Worm (Caenorhabditis elegans) whole organism, early embryonic: ENCODE measurements around the gene eef-1A.2.

ENCODE experiments used
- B0310.2 ChIP-seq: sonication (generic microtip); optimal IDR thresholded peaks from 2 replicates; lab custom pipeline; 2016; ENCODE audit warnings: mild to moderate bottlenecking, missing genetic modification characterization, missing compliant biosample characterization
- aly-1 ChIP-seq: sonication (generic microtip); optimal IDR thresholded peaks from 2 replicates; lab custom pipeline; 2016; ENCODE audit warnings: missing genetic modification characterization, missing compliant biosample characterization
- ama-1 ChIP-seq: fragments of 150-350 bp; optimal IDR thresholded peaks from 2 replicates; lab custom pipeline; 2014
- ceh-13 ChIP-seq: fragments of 200-800 bp; sonication (Bioruptor generic); optimal IDR thresholded peaks from 2 replicates; lab custom pipeline; 2018; ENCODE audit warnings: mild to moderate bottlenecking, missing genetic modification characterization, missing compliant biosample characterization
- ceh-36 ChIP-seq: sonication (generic microtip); optimal IDR thresholded peaks from 2 replicates; lab custom pipeline; 2016; ENCODE audit warnings: missing genetic modification characterization, inconsistent platforms, missing compliant biosample characterization
- ets-7 ChIP-seq: sonication (generic microtip); optimal IDR thresholded peaks from 2 replicates; lab custom pipeline; 2016; ENCODE audit warnings: missing genotype, missing genetic modification characterization, missing compliant biosample characterization
- flt-1 ChIP-seq: fragments of 200-800 bp; sonication (Bioruptor generic); IDR thresholded peaks from 2 replicates; pipeline ENCODE4 v1.3.6; 2022; ENCODE audit warnings: missing genetic modification characterization, missing compliant biosample characterization
- hmbx-1 ChIP-seq: sonication (generic microtip); optimal IDR thresholded peaks from 2 replicates; lab custom pipeline; 2016; ENCODE audit warnings: mild to moderate bottlenecking, missing genetic modification characterization, missing compliant biosample characterization
- hmg-4 ChIP-seq: fragments of 200-800 bp; sonication (Bioruptor generic); optimal IDR thresholded peaks from 2 replicates; lab custom pipeline; 2018; ENCODE audit warnings: mild to moderate bottlenecking, missing genetic modification characterization, missing compliant biosample characterization
- hnd-1 ChIP-seq: sonication (generic microtip); optimal IDR thresholded peaks from 2 replicates; lab custom pipeline; 2016; ENCODE audit warnings: missing genetic modification characterization, missing compliant biosample characterization
- pes-1 ChIP-seq: fragments of 200-800 bp; sonication (Bioruptor generic); IDR thresholded peaks from 2 replicates; pipeline ENCODE4 v1.3.6; 2022; ENCODE audit warnings: missing genetic modification reagents, missing genetic modification characterization, missing compliant biosample characterization
- scrt-1 ChIP-seq: fragments of 200-800 bp; sonication (Bioruptor generic); IDR thresholded peaks from 2 replicates; pipeline ENCODE4 v1.3.6; 2022; ENCODE audit warnings: missing genetic modification characterization, missing compliant biosample characterization
- sea-1 ChIP-seq: fragments of 200-800 bp; sonication (Bioruptor generic); conservative IDR thresholded peaks from 2 replicates; pipeline ENCODE4 v1.3.6; 2022; ENCODE audit warnings: missing genetic modification characterization, missing compliant biosample characterization
- tbx-11 ChIP-seq: fragments of 200-800 bp; sonication (Bioruptor generic); IDR thresholded peaks from 2 replicates; pipeline ENCODE4 v1.3.6; 2022; ENCODE audit warnings: missing genetic modification characterization, missing compliant biosample characterization
- tbx-37 ChIP-seq: fragments of 200-800 bp; sonication (Bioruptor generic); conservative IDR thresholded peaks from 2 replicates; pipeline ENCODE4 v1.3.6; 2022; ENCODE audit warnings: missing genetic modification reagents, missing genetic modification characterization, missing compliant biosample characterization
- tra-4 ChIP-seq: sonication (generic microtip); optimal IDR thresholded peaks from 2 replicates; lab custom pipeline; 2017; ENCODE audit warnings: missing genetic modification characterization, missing compliant biosample characterization

eef-1A.2 gene

DNA sequence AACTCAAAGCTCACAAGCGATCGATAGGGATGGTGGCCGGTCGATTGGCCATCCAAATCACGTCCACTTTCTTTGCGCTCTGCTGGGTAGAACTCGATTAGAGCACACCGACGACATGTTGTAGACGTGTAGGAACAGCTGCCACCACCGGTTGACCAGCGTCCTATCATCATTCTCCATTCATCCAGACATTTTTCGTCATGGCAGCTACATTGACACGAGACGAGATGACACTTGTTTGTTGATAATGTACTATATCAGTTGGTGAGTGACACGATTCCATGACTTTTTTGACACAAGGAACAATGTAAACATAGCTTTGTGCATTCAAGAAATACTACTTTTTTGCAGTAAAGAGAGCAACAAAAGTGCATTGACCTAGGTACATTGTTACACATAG, 43.0 kb downstream of the eef-1A.2 start:
- TF ChIP-seq scrt-1 (GFP tag; lab: Robert Waterston, UW) (no peak), tbx-11 (GFP tag; lab: Robert Waterston, UW) (no peak), hmbx-1 (tag; lab: Kevin White, UChicago) (no peak), B0310.2 (tag; lab: Kevin White, UChicago) (no peak), tbx-37 (no peak), hnd-1 (tag; lab: Kevin White, UChicago) (no peak), pes-1 (no peak), flt-1 (GFP tag; lab: Robert Waterston, UW) (no peak), ceh-36 (no peak), ama-1 (lab: Kevin White, UChicago) (no peak)

- TF ChIP-seq tbx-11 (GFP tag; lab: Robert Waterston, UW): no peak
These were observed 43.9 kb downstream of the eef-1A.2 start for ce11 chrX:7867307-7867706.

DNA sequence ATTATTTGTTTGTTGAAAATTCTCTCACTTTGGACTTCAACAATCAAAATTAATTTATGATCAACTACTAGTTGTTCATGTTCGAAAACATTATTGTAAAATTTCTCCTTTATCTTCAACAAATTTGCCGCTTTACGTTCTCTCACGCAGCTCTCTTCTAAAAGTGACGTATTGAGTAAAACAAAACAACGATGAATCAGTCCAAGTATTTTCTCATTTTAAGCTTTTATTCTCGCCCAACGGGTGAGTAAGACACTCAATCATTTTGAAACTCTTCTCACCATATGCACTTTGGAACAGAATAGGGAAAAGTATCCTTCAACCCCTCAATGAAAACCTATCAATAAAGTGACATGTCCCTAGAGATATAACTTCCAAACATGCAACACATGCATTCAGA, 49.9 kb downstream of the eef-1A.2 start:
- TF ChIP-seq tbx-37 (no peak), sea-1 (GFP tag; lab: Robert Waterston, UW) (no peak), hmbx-1 (tag; lab: Kevin White, UChicago) (no peak), hmg-4 (GFP tag; lab: Kevin White, UChicago) (no peak), ets-7 (tag; lab: Kevin White, UChicago) (no peak), hnd-1 (tag; lab: Kevin White, UChicago) (no peak), B0310.2 (tag; lab: Kevin White, UChicago) (no peak), flt-1 (GFP tag; lab: Robert Waterston, UW) (no peak), scrt-1 (GFP tag; lab: Robert Waterston, UW) (no peak), tbx-11 (GFP tag; lab: Robert Waterston, UW) (no peak), tra-4 (no peak), aly-1 (tag; lab: Kevin White, UChicago) (no peak), ceh-13 (GFP tag; lab: Kevin White, UChicago) (no peak), ceh-36 (no peak)
